Fruit fly (Drosophila melanogaster): Measurements from ENCODE around the gene CG32086.

CG32086 gene

dm6 chr3L:11582097-11582496, 1.8 kb downstream of the CG32086 start, which contains the start of gene CG33269:
Gene CG33269 (minus strand): TSS chr3L:11582197.
- TF ChIP-seq Hr38 (GFP tag; optimal IDR thresholded peaks at IDR 0.05) = no peak
- TF ChIP-seq topi (GFP tag; optimal IDR thresholded peaks at IDR 0.05) = no peak
- TF ChIP-seq Sox15 (GFP tag; optimal IDR thresholded peaks at IDR 0.05) = no peak
- no peak for TF ChIP-seq Sox14 (GFP tag; optimal IDR thresholded peaks at IDR 0.05)
- TF ChIP-seq Hr39 (GFP tag; optimal IDR thresholded peaks at IDR 0.05) = no peak
- no peak for TF ChIP-seq CG9139 (GFP tag; optimal IDR thresholded peaks at IDR 0.05)
- TF ChIP-seq CG11294 (GFP tag; IDR thresholded peaks at IDR 0.05) = no peak
- no peak for TF ChIP-seq Smox (GFP tag; optimal IDR thresholded peaks at IDR 0.05)
- no peak for TF ChIP-seq CG3919 (GFP tag; optimal IDR thresholded peaks at IDR 0.05)
- TF ChIP-seq CG6163 (GFP tag; IDR thresholded peaks at IDR 0.05) = no peak
- TF ChIP-seq salr (GFP tag; optimal IDR thresholded peaks at IDR 0.05) = no peak
- TF ChIP-seq OdsH (GFP tag; optimal IDR thresholded peaks at IDR 0.05) = no peak
- no peak for TF ChIP-seq CG34406 (GFP tag; optimal IDR thresholded peaks at IDR 0.05)
- TF ChIP-seq fd85E (GFP tag; optimal IDR thresholded peaks at IDR 0.05) = no peak
- no peak for TF ChIP-seq Blimp-1 (GFP tag; optimal IDR thresholded peaks at IDR 0.05)
- TF ChIP-seq Ets96B (tag; optimal IDR thresholded peaks at IDR 0.05) = no peak

- no peak for TF ChIP-seq CG3032 (tag; optimal IDR thresholded peaks at IDR 0.05)
- TF ChIP-seq CG8119 (GFP tag; IDR thresholded peaks at IDR 0.05) = no peak
- TF ChIP-seq CG10631 (GFP tag; optimal IDR thresholded peaks at IDR 0.05) = no peak
- no peak for TF ChIP-seq salr (GFP tag; optimal IDR thresholded peaks at IDR 0.05)
- no peak for TF ChIP-seq fd59A (GFP tag; optimal IDR thresholded peaks at IDR 0.05)
- no peak for TF ChIP-seq Lpt (GFP tag; optimal IDR thresholded peaks at IDR 0.05)
- TF ChIP-seq Ets21C (GFP tag; optimal IDR thresholded peaks at IDR 0.05) = no peak
- no peak for TF ChIP-seq ss (GFP tag; optimal IDR thresholded peaks at IDR 0.05)
- no peak for TF ChIP-seq Blimp-1 (GFP tag; optimal IDR thresholded peaks at IDR 0.05)
- TF ChIP-seq CG1621 (tag; optimal IDR thresholded peaks at IDR 0.05) = no peak
- TF ChIP-seq fd85E (GFP tag; optimal IDR thresholded peaks at IDR 0.05) = no peak
- no peak for TF ChIP-seq CG11294 (GFP tag; IDR thresholded peaks at IDR 0.05)
- TF ChIP-seq Eip75B (GFP tag; optimal IDR thresholded peaks at IDR 0.05) = no peak
- no peak for TF ChIP-seq Gug (GFP tag; IDR thresholded peaks at IDR 0.05)
- TF ChIP-seq CG3919 (GFP tag; optimal IDR thresholded peaks at IDR 0.05) = no peak
- no peak for TF ChIP-seq CG6163 (GFP tag; IDR thresholded peaks at IDR 0.05)
- no peak for TF ChIP-seq topi (GFP tag; optimal IDR thresholded peaks at IDR 0.05)
These were observed 2.9 kb downstream of the CG32086 start, which contains the start of gene CG43391 for dm6 chr3L:11580919-11581318. Gene CG43391 (minus strand): TSS chr3L:11581019.

dm6 chr3L:11579919-11580318, 3.9 kb downstream of the CG32086 start, which contains the start of gene CG43390:
Gene CG43390 (minus strand): TSS chr3L:11579950.
- peak; percentile 46 for TF ChIP-seq fkh (GFP tag; optimal IDR thresholded peaks at IDR 0.05)
- no peak for TF ChIP-seq Eip93F (GFP tag; optimal IDR thresholded peaks at IDR 0.05)

dm6 chr3L:11578847-11579246, 5.0 kb downstream of the CG32086 start:
- TF ChIP-seq lz (GFP tag; optimal IDR thresholded peaks at IDR 0.05) (no peak), CG32006 (GFP tag; optimal IDR thresholded peaks at IDR 0.05) (no peak), fd85E (GFP tag; optimal IDR thresholded peaks at IDR 0.05) (no peak), CG6792 (GFP tag; optimal IDR thresholded peaks at IDR 0.05) (no peak), acj6 (GFP tag; optimal IDR thresholded peaks at IDR 0.05) (no peak), CG6854 (GFP tag; optimal IDR thresholded peaks at IDR 0.05) (no peak), CG6163 (GFP tag; IDR thresholded peaks at IDR 0.05) (no peak), Hr4 (GFP tag; optimal IDR thresholded peaks at IDR 0.05) (no peak)

dm6 chr3L:11578211-11578673, 5.6 kb downstream of the CG32086 start, which contains the start of gene CG33270:
Gene CG33270 (minus strand): TSS chr3L:11578623.
- TF ChIP-seq CG11762 (GFP tag; optimal IDR thresholded peaks at IDR 0.05; ENCODE audit: insufficient read depth) = no peak
- no peak for TF ChIP-seq esn (GFP tag; optimal IDR thresholded peaks at IDR 0.05)
- no peak for TF ChIP-seq Ets96B (tag; optimal IDR thresholded peaks at IDR 0.05)
- no peak for TF ChIP-seq CG10631 (GFP tag; optimal IDR thresholded peaks at IDR 0.05)
- no peak for TF ChIP-seq CG10669 (GFP tag; optimal IDR thresholded peaks at IDR 0.05)
- TF ChIP-seq CG8319 (GFP tag; optimal IDR thresholded peaks at IDR 0.05) = no peak
- TF ChIP-seq CG6808 (GFP tag; optimal IDR thresholded peaks at IDR 0.05) = no peak
- no peak for TF ChIP-seq Blimp-1 (GFP tag; optimal IDR thresholded peaks at IDR 0.05)
- TF ChIP-seq pdm3 (GFP tag; optimal IDR thresholded peaks at IDR 0.05) = no peak
- TF ChIP-seq CG15336 (GFP tag; IDR thresholded peaks at IDR 0.05) = no peak
